Fruit fly (Drosophila melanogaster): Measurements from ENCODE around the gene nyo.

The nyo gene

dm6 chr3R:31609413-31610054 lies 66.7 kb downstream of the nyo start (continued):
- TF ChIP-seq tna (GFP tag; IDR thresholded peaks at IDR 0.05; ENCODE audit: partially characterized antibody) (no peak), CG7928 (GFP tag; optimal IDR thresholded peaks at IDR 0.05) (no peak), Meics (GFP tag; optimal IDR thresholded peaks at IDR 0.05) (peak; percentile 3), zf30C (GFP tag; optimal IDR thresholded peaks at IDR 0.05) (peak; percentile 2), zfh1 (GFP tag; IDR thresholded peaks at IDR 0.05) (no peak), Taf1 (GFP tag; IDR thresholded peaks at IDR 0.05) (no peak), insv (GFP tag; optimal IDR thresholded peaks at IDR 0.05) (peak in 1 of 2 experiments; percentile 60), cg (GFP tag; optimal IDR thresholded peaks at IDR 0.05) (no peak), chm (GFP tag; IDR thresholded peaks at IDR 0.05) (no peak), CG32772 (GFP tag; IDR thresholded peaks at IDR 0.05) (no peak), CG3838 (GFP tag; optimal IDR thresholded peaks at IDR 0.05) (no peak), CG13296 (GFP tag; optimal IDR thresholded peaks at IDR 0.05) (peak; percentile 40), CG3847 (GFP tag; IDR thresholded peaks at IDR 0.05) (no peak), CG7963 (GFP tag; IDR thresholded peaks at IDR 0.05; ENCODE audit: partially characterized antibody) (no peak), mld (GFP tag; IDR thresholded peaks at IDR 0.05; ENCODE audit: partially characterized antibody) (no peak), CG30020 (tag; optimal IDR thresholded peaks at IDR 0.05) (no peak), CG7745 (tag; optimal IDR thresholded peaks at IDR 0.05) (peak; percentile 22), Dip2 (GFP tag; IDR thresholded peaks at IDR 0.05) (no peak), CG15514 (GFP tag; optimal IDR thresholded peaks at IDR 0.05) (peak; percentile 97), NfI (GFP tag; optimal IDR thresholded peaks at IDR 0.05) (peak; percentile 43), CG12391 (tag; optimal IDR thresholded peaks at IDR 0.05) (peak; percentile 49), Bteb2 (GFP tag; optimal IDR thresholded peaks at IDR 0.05) (peak; percentile 10), CG11695 (GFP tag; IDR thresholded peaks at IDR 0.05) (no peak), gro (GFP tag; optimal IDR thresholded peaks at IDR 0.05) (peak; percentile 28), klu (GFP tag; IDR thresholded peaks at IDR 0.05) (no peak), CG9609 (GFP tag; optimal IDR thresholded peaks at IDR 0.05) (no peak), dati (GFP tag; IDR thresholded peaks at IDR 0.05) (no peak), CG4707 (GFP tag; optimal IDR thresholded peaks at IDR 0.05) (peak; percentile 46), Opbp (GFP tag; IDR thresholded peaks at IDR 0.05; ENCODE audit: partially characterized antibody) (no peak), CG1603 (tag; optimal IDR thresholded peaks at IDR 0.05) (peak; percentile 85), CG6765 (GFP tag; optimal IDR thresholded peaks at IDR 0.05) (peak; percentile 47), exex (tag; optimal IDR thresholded peaks at IDR 0.05) (peak; percentile 8), Stat92E (GFP tag; optimal IDR thresholded peaks at IDR 0.05) (peak in 1 of 3 experiments; percentile 48), CG14441 (GFP tag; IDR thresholded peaks at IDR 0.05) (no peak), bsh (GFP tag; optimal IDR thresholded peaks at IDR 0.05) (peak in 1 of 2 experiments; percentile 18), Deaf1 (tag; optimal IDR thresholded peaks at IDR 0.05) (peak; percentile 29), CG10267 (tag; optimal IDR thresholded peaks at IDR 0.05) (peak; percentile 70), CG6813 (GFP tag; optimal IDR thresholded peaks at IDR 0.05) (no peak), ci (GFP tag; IDR thresholded peaks at IDR 0.05) (no peak), croc (GFP tag; conservative IDR thresholded peaks at IDR 0.05) (no peak), CG7357 (GFP tag; IDR thresholded peaks at IDR 0.05) (no peak), nerfin-2 (GFP tag; IDR thresholded peaks at IDR 0.05; ENCODE audit: partially characterized antibody) (no peak), sqz (GFP tag; optimal IDR thresholded peaks at IDR 0.05) (peak; percentile 52), wdn (GFP tag; IDR thresholded peaks at IDR 0.05) (no peak), CG7372 (GFP tag; IDR thresholded peaks at IDR 0.05) (no peak), ind (GFP tag; optimal IDR thresholded peaks at IDR 0.05) (no peak), CG8089 (GFP tag; optimal IDR thresholded peaks at IDR 0.05) (peak; percentile 12), Drgx (GFP tag; IDR thresholded peaks at IDR 0.05) (no peak), usp (GFP tag; optimal IDR thresholded peaks at IDR 0.05) (no peak), bcd (GFP tag; optimal IDR thresholded peaks at IDR 0.05) (no peak)

Measured in whole organism, embryonic.